Fruit fly (Drosophila melanogaster) whole organism, embryonic: ENCODE data around the gene CG31897.

ENCODE experiments used
- Antp ChIP-seq: fragments of 200-800 bp; sonication (Bioruptor generic); optimal IDR thresholded peaks from 3 replicates; lab custom pipeline; 2016; ENCODE audit warnings: missing biosample characterization, missing genetic modification characterization
- BEAF-32 ChIP-seq: fragments of 200-800 bp; sonication (Bioruptor generic); optimal IDR thresholded peaks from 3 replicates; lab custom pipeline; 2017; ENCODE audit warnings: missing biosample characterization, missing genetic modification characterization, mild to moderate bottlenecking, moderate library complexity, missing genetic modification reagents
- C15 ChIP-seq: fragments of 200-800 bp; sonication (Bioruptor generic); IDR thresholded peaks from 3 replicates; pipeline ENCODE4 v1.3.6; 2022; ENCODE audit warnings: missing biosample characterization, missing genetic modification characterization
- CG10462 ChIP-seq: fragments of 200-800 bp; sonication (Bioruptor generic); optimal IDR thresholded peaks from 2 replicates; lab custom pipeline; 2016; ENCODE audit warnings: missing biosample characterization, missing genetic modification characterization
- CG10979 ChIP-seq: fragments of 200-800 bp; sonication (Bioruptor generic); optimal IDR thresholded peaks from 2 replicates; lab custom pipeline; 2018; ENCODE audit warnings: missing biosample characterization, mild to moderate bottlenecking, missing genetic modification characterization, moderate library complexity
- CG11723 ChIP-seq: fragments of 200-800 bp; sonication (Bioruptor generic); optimal IDR thresholded peaks from 2 replicates; lab custom pipeline; 2017; ENCODE audit warnings: missing biosample characterization, mild to moderate bottlenecking, missing genetic modification characterization
- CG12219 ChIP-seq: fragments of 200-800 bp; sonication (Bioruptor generic); optimal IDR thresholded peaks from 3 replicates; lab custom pipeline; 2018; ENCODE audit warnings: missing biosample characterization, mild to moderate bottlenecking, missing genetic modification characterization
- CG12942 ChIP-seq: fragments of 200-800 bp; sonication (Bioruptor generic); optimal IDR thresholded peaks from 3 replicates; lab custom pipeline; 2016; ENCODE audit warnings: missing biosample characterization, missing genetic modification characterization
- CG13287 ChIP-seq: fragments of 200-800 bp; sonication (Bioruptor generic); IDR thresholded peaks from 2 replicates; pipeline ENCODE4 v1.3.6; 2022; ENCODE audit warnings: missing biosample characterization, missing genetic modification characterization; ENCODE audit not compliant: partially characterized antibody
- CG14710 ChIP-seq: fragments of 200-800 bp; sonication (Bioruptor generic); optimal IDR thresholded peaks from 3 replicates; lab custom pipeline; 2019; ENCODE audit warnings: missing biosample characterization, mild to moderate bottlenecking, missing genetic modification characterization, moderate library complexity
- CG16813 ChIP-seq: fragments of 200-800 bp; sonication (Bioruptor generic); IDR thresholded peaks from 3 replicates; pipeline ENCODE4 v1.3.6; 2022; ENCODE audit warnings: missing biosample characterization, missing genetic modification characterization; ENCODE audit not compliant: partially characterized antibody
- CG17829 ChIP-seq: fragments of 200-800 bp; optimal IDR thresholded peaks from 2 replicates; lab custom pipeline; 2019; ENCODE audit warnings: missing biosample characterization, mild to moderate bottlenecking, missing genetic modification characterization, moderate library complexity
- CG2202 ChIP-seq: fragments of 200-800 bp; sonication (Bioruptor generic); optimal IDR thresholded peaks from 2 replicates; lab custom pipeline; 2018; ENCODE audit warnings: missing biosample characterization, mild to moderate bottlenecking, missing genetic modification characterization
- CG2889 ChIP-seq: fragments of 200-800 bp; sonication (Bioruptor generic); IDR thresholded peaks from 3 replicates; pipeline ENCODE4 v1.3.6; 2022; ENCODE audit warnings: missing biosample characterization, missing genetic modification characterization
- CG32772 ChIP-seq: fragments of 200-800 bp; sonication (Bioruptor generic); IDR thresholded peaks from 2 replicates; pipeline ENCODE4 v1.3.6; 2022; ENCODE audit warnings: missing biosample characterization, missing genetic modification characterization
- CG34422 ChIP-seq: fragments of 200-800 bp; sonication (Bioruptor generic); IDR thresholded peaks from 3 replicates; pipeline ENCODE4 v1.3.6; 2022; ENCODE audit warnings: missing biosample characterization, missing genetic modification characterization
- CG3838 ChIP-seq: fragments of 200-800 bp; sonication (Bioruptor generic); optimal IDR thresholded peaks from 3 replicates; lab custom pipeline; 2016; ENCODE audit warnings: missing biosample characterization, missing genetic modification characterization
- CG4282 ChIP-seq: fragments of 200-800 bp; sonication (Bioruptor generic); optimal IDR thresholded peaks from 2 replicates; lab custom pipeline; 2016; ENCODE audit warnings: missing biosample characterization, missing genetic modification characterization
- CG4328 ChIP-seq: fragments of 200-800 bp; sonication (Bioruptor generic); optimal IDR thresholded peaks from 3 replicates; lab custom pipeline; 2017; ENCODE audit warnings: missing biosample characterization, missing genetic modification reagents, missing genetic modification characterization
- CG4617 ChIP-seq: fragments of 200-800 bp; sonication (Bioruptor generic); optimal IDR thresholded peaks from 3 replicates; lab custom pipeline; 2016; ENCODE audit warnings: missing biosample characterization, missing genetic modification characterization, borderline replicate concordance
- CG6272 ChIP-seq: fragments of 200-800 bp; sonication (Bioruptor generic); IDR thresholded peaks from 2 replicates; pipeline ENCODE4 v1.3.6; 2022; ENCODE audit warnings: missing biosample characterization, missing genetic modification characterization
- CG6791 ChIP-seq: fragments of 200-800 bp; sonication (Bioruptor generic); IDR thresholded peaks from 3 replicates; pipeline ENCODE4 v1.3.6; 2022; ENCODE audit warnings: missing biosample characterization, missing genetic modification characterization; ENCODE audit not compliant: partially characterized antibody
- CG6813 ChIP-seq: fragments of 200-800 bp; sonication (Bioruptor generic); optimal IDR thresholded peaks from 2 replicates; lab custom pipeline; 2017; ENCODE audit warnings: missing biosample characterization, missing genetic modification characterization, mild to moderate bottlenecking, moderate library complexity, missing genetic modification reagents
- CG8388 ChIP-seq: fragments of 200-800 bp; sonication (Bioruptor generic); optimal IDR thresholded peaks from 2 replicates; lab custom pipeline; 2019; ENCODE audit warnings: missing biosample characterization, mild to moderate bottlenecking, missing genetic modification characterization, moderate library complexity
- CG9932 ChIP-seq: fragments of 200-800 bp; sonication (Bioruptor generic); IDR thresholded peaks from 2 replicates; pipeline ENCODE4 v1.3.6; 2022; ENCODE audit warnings: missing biosample characterization, missing genetic modification characterization
- Dip3 ChIP-seq: fragments of 200-800 bp; sonication (Bioruptor generic); optimal IDR thresholded peaks from 3 replicates; lab custom pipeline; 2016; ENCODE audit warnings: missing biosample characterization, missing genetic modification characterization
- Drgx ChIP-seq: fragments of 200-800 bp; sonication (Bioruptor generic); IDR thresholded peaks from 2 replicates; pipeline ENCODE4 v1.3.6; 2022; ENCODE audit warnings: missing biosample characterization, missing genetic modification characterization
- E2f2 ChIP-seq: fragments of 200-800 bp; sonication (Bioruptor generic); IDR thresholded peaks from 2 replicates; pipeline ENCODE4 v1.3.6; 2022; ENCODE audit warnings: missing biosample characterization, missing genetic modification characterization
- H2.0 ChIP-seq: fragments of 200-800 bp; sonication (Bioruptor generic); IDR thresholded peaks from 2 replicates; pipeline ENCODE4 v1.3.6; 2022; ENCODE audit warnings: missing biosample characterization, missing genetic modification characterization
- NfI ChIP-seq: fragments of 200-800 bp; sonication (Bioruptor generic); optimal IDR thresholded peaks from 3 replicates; lab custom pipeline; 2018; ENCODE audit warnings: missing biosample characterization, mild to moderate bottlenecking, missing genetic modification characterization, moderate library complexity
- Oaz ChIP-seq: fragments of 200-800 bp; sonication (Bioruptor generic); IDR thresholded peaks from 2 replicates; pipeline ENCODE4 v1.3.6; 2022; ENCODE audit warnings: missing biosample characterization, missing genetic modification characterization
- Opbp ChIP-seq: fragments of 200-800 bp; sonication (Bioruptor generic); IDR thresholded peaks from 3 replicates; pipeline ENCODE4 v1.3.6; 2022; ENCODE audit warnings: missing biosample characterization, missing genetic modification characterization; ENCODE audit not compliant: partially characterized antibody
- Sry-δ ChIP-seq: fragments of 200-800 bp; sonication (Bioruptor generic); optimal IDR thresholded peaks from 2 replicates; lab custom pipeline; 2016; ENCODE audit warnings: missing biosample characterization, missing genetic modification characterization
- Ssrp ChIP-seq: fragments of 200-800 bp; sonication (Bioruptor generic); optimal IDR thresholded peaks from 2 replicates; lab custom pipeline; 2018; ENCODE audit warnings: missing biosample characterization, mild to moderate bottlenecking, missing genetic modification characterization, moderate library complexity
- Tbp ChIP-seq: fragments of >200 bp; optimal IDR thresholded peaks from 2 replicates; lab custom pipeline; 2018; ENCODE audit warnings: missing biosample characterization, missing genetic modification characterization
- YL-1 ChIP-seq: fragments of 200-800 bp; sonication (Bioruptor generic); optimal IDR thresholded peaks from 3 replicates; lab custom pipeline; 2017; ENCODE audit warnings: missing biosample characterization, mild to moderate bottlenecking, missing genetic modification characterization
- caup ChIP-seq: fragments of 200-800 bp; sonication (Bioruptor generic); optimal IDR thresholded peaks from 3 replicates; lab custom pipeline; 2017; ENCODE audit warnings: missing biosample characterization, mild to moderate bottlenecking, missing genetic modification characterization, moderate library complexity; ENCODE audit not compliant: severe bottlenecking
- ci ChIP-seq: fragments of 200-800 bp; sonication (Bioruptor generic); IDR thresholded peaks from 3 replicates; pipeline ENCODE4 v1.3.6; 2022; ENCODE audit warnings: missing biosample characterization, missing genetic modification characterization
- crc ChIP-seq: fragments of 200-800 bp; sonication (Bioruptor generic); optimal IDR thresholded peaks from 2 replicates; lab custom pipeline; 2016; ENCODE audit warnings: missing biosample characterization, missing genetic modification characterization
- dm ChIP-seq: fragments of 200-800 bp; sonication (Bioruptor generic); optimal IDR thresholded peaks from 3 replicates; lab custom pipeline; 2016; ENCODE audit warnings: missing biosample characterization, missing genetic modification characterization
- dmrt99B ChIP-seq: fragments of 200-800 bp; sonication (Bioruptor generic); optimal IDR thresholded peaks from 2 replicates; lab custom pipeline; 2018; ENCODE audit warnings: missing biosample characterization, mild to moderate bottlenecking, missing genetic modification characterization, moderate library complexity
- inv ChIP-seq: fragments of 200-800 bp; sonication (Bioruptor generic); IDR thresholded peaks from 2 replicates; pipeline ENCODE4 v1.3.6; 2022; ENCODE audit warnings: missing biosample characterization, missing genetic modification characterization; ENCODE audit not compliant: partially characterized antibody
- nerfin-2 ChIP-seq: fragments of 200-800 bp; sonication (Bioruptor generic); IDR thresholded peaks from 2 replicates; pipeline ENCODE4 v1.3.6; 2022; ENCODE audit warnings: missing biosample characterization, missing genetic modification characterization; ENCODE audit not compliant: partially characterized antibody
- org-1 ChIP-seq: fragments of 200-800 bp; sonication (Bioruptor generic); optimal IDR thresholded peaks from 2 replicates; lab custom pipeline; 2017; ENCODE audit warnings: missing biosample characterization, missing genetic modification characterization
- otp ChIP-seq: fragments of 200-800 bp; sonication (Bioruptor generic); IDR thresholded peaks from 3 replicates; pipeline ENCODE4, ENCODE4 v1.3.6; 2022; ENCODE audit warnings: missing biosample characterization, missing genetic modification characterization
- pzg ChIP-seq: fragments of 200-800 bp; sonication (Bioruptor generic); optimal IDR thresholded peaks from 3 replicates; lab custom pipeline; 2018; ENCODE audit warnings: missing biosample characterization, mild to moderate bottlenecking, missing genetic modification characterization, moderate library complexity
- run ChIP-seq: fragments of 200-800 bp; sonication (Bioruptor generic); optimal IDR thresholded peaks from 3 replicates; lab custom pipeline; 2018; ENCODE audit warnings: missing biosample characterization, mild to moderate bottlenecking, missing genetic modification characterization
- sens ChIP-seq: fragments of 200-800 bp; sonication (Bioruptor generic); peaks from one replicate; lab custom pipeline; 2016; ENCODE audit warnings: missing biosample characterization, missing genetic modification characterization
- sisA ChIP-seq: fragments of 200-800 bp; sonication (Bioruptor generic); IDR thresholded peaks from 2 replicates; pipeline ENCODE4 v1.3.6; 2022; ENCODE audit warnings: missing biosample characterization, missing genetic modification characterization
- tio ChIP-seq: fragments of 200-800 bp; sonication (Bioruptor generic); optimal IDR thresholded peaks from 2 replicates; lab custom pipeline; 2017; ENCODE audit warnings: missing biosample characterization, missing genetic modification characterization, inconsistent platforms
- trem ChIP-seq: fragments of 200-800 bp; optimal IDR thresholded peaks from 3 replicates; lab custom pipeline; 2019; ENCODE audit warnings: missing biosample characterization, mild to moderate bottlenecking, missing genetic modification characterization, moderate library complexity

CG31897 gene

dm6 chr2L:8437176-8437575 is 5.1 kb upstream of the CG31897 start, which contains the start of the genes D12 and Chrac-14 (continued):
- no peak for TF ChIP-seq CG3838 (GFP tag; lab: Kevin White, UChicago)
- TF ChIP-seq CG6272 (GFP tag; lab: Robert Waterston, UW), result no peak
- no peak for TF ChIP-seq Drgx (GFP tag; lab: Robert Waterston, UW)
- TF ChIP-seq H2.0 (GFP tag; lab: Robert Waterston, UW), result peak; percentile 37; the same call in 1 of the 2 replicates
- TF ChIP-seq sens (GFP tag; lab: Kevin White, UChicago), result peak; percentile 53
- peak; percentile 56 for TF ChIP-seq Antp (GFP tag; lab: Kevin White, UChicago)
- no peak for TF ChIP-seq CG2202
- TF ChIP-seq C15, result no peak
- TF ChIP-seq dmrt99B (tag; lab: Kevin White, UChicago), result no peak
- TF ChIP-seq Tbp (GFP tag; lab: Kevin White, UChicago), result no peak
- TF ChIP-seq E2f2 (GFP tag; lab: Robert Waterston, UW), result peak; percentile 73
- peak; percentile 29 for TF ChIP-seq CG14710
- TF ChIP-seq CG17829, result peak; percentile 9
- peak; percentile 45 for TF ChIP-seq YL-1 (GFP tag; lab: Kevin White, UChicago)
- TF ChIP-seq ci (GFP tag; lab: Robert Waterston, UW), result peak; percentile 64; the same call in 1 of the 3 replicates
- TF ChIP-seq CG4282 (GFP tag; lab: Kevin White, UChicago), result peak; percentile 0
- TF ChIP-seq NfI (GFP tag; lab: Kevin White, UChicago), result no peak
- no peak for TF ChIP-seq CG8388 (GFP tag; lab: Kevin White, UChicago)
- TF ChIP-seq CG12942 (GFP tag; lab: Kevin White, UChicago), result no peak
- TF ChIP-seq Opbp (GFP tag; lab: Robert Waterston, UW), result 0 out of 3 replicates have a peak, but pooled peaks have one; percentile 7
- TF ChIP-seq CG6813 (GFP tag; lab: Kevin White, UChicago), result no peak
- no peak for TF ChIP-seq CG6791 (GFP tag; lab: Robert Waterston, UW)
- TF ChIP-seq CG4617 (GFP tag; lab: Kevin White, UChicago), result peak; percentile 51
- TF ChIP-seq crc (GFP tag; lab: Kevin White, UChicago), result no peak
- TF ChIP-seq CG32772 (GFP tag; lab: Robert Waterston, UW), result no peak
- peak; percentile 39; the same call in 1 of the 3 replicates for TF ChIP-seq CG34422 (GFP tag; lab: Robert Waterston, UW)
- TF ChIP-seq sisA (GFP tag; lab: Robert Waterston, UW), result peak; percentile 13; the same call in 1 of the 2 replicates
- TF ChIP-seq CG10979 (tag; lab: Kevin White, UChicago), result no peak
- TF ChIP-seq CG12219 (GFP tag; lab: Kevin White, UChicago), result no peak
- TF ChIP-seq inv, result no peak
- no peak for TF ChIP-seq org-1 (GFP tag; lab: Kevin White, UChicago)
- no peak for TF ChIP-seq nerfin-2 (GFP tag; lab: Robert Waterston, UW)
- no peak for TF ChIP-seq CG16813 (GFP tag; lab: Robert Waterston, UW)
- TF ChIP-seq Oaz, result no peak
- TF ChIP-seq CG10462 (GFP tag; lab: Kevin White, UChicago), result no peak
- TF ChIP-seq otp (GFP tag; lab: Robert Waterston, UW), result no peak
- peak; percentile 24 for TF ChIP-seq dm
- TF ChIP-seq trem, result peak; percentile 49
- no peak for TF ChIP-seq run
- no peak for TF ChIP-seq CG4328 (GFP tag; lab: Kevin White, UChicago)
- TF ChIP-seq CG13287 (GFP tag; lab: Robert Waterston, UW), result 0 out of 2 replicates have a peak, but pooled peaks have one; percentile 33
- peak; percentile 39; the same call in 1 of the 2 replicates for TF ChIP-seq CG9932 (GFP tag; lab: Robert Waterston, UW)
- TF ChIP-seq CG2889, result no peak
- TF ChIP-seq Sry-δ, result peak; percentile 22
- TF ChIP-seq pzg, result peak; percentile 60
- TF ChIP-seq Ssrp (tag; lab: Kevin White, UChicago), result no peak
- no peak for TF ChIP-seq tio (GFP tag; lab: Kevin White, UChicago)
- TF ChIP-seq caup (GFP tag; lab: Kevin White, UChicago), result no peak
- no peak for TF ChIP-seq Dip3 (GFP tag; lab: Kevin White, UChicago)
- no peak for TF ChIP-seq CG11723
- peak; percentile 26 for TF ChIP-seq BEAF-32 (GFP tag; lab: Kevin White, UChicago)
